Fruit fly (Drosophila melanogaster) whole organism, wandering third instar larva: ENCODE measurements around the gene Adgf-D.

ENCODE experiments used
- Abd-B ChIP-seq: fragments of >200 bp; optimal IDR thresholded peaks from 2 replicates; lab custom pipeline; 2017; ENCODE audit warnings: missing biosample characterization, missing genetic modification characterization
- CG32264 ChIP-seq: fragments of 200-800 bp; sonication (Bioruptor generic); optimal IDR thresholded peaks from 2 replicates; lab custom pipeline; 2016; ENCODE audit warnings: missing biosample characterization, missing genetic modification characterization
- CG9705 ChIP-seq: fragments of 200-800 bp; sonication (Bioruptor generic); optimal IDR thresholded peaks from 2 replicates; lab custom pipeline; 2018; ENCODE audit warnings: missing biosample characterization, mild to moderate bottlenecking, missing genetic modification characterization
- Dfd ChIP-seq: fragments of >200 bp; optimal IDR thresholded peaks from 2 replicates; lab custom pipeline; 2017; ENCODE audit warnings: missing biosample characterization, missing genetic modification characterization
- Dif ChIP-seq: fragments of 200-275, 200-300 bp; sonication (Bioruptor generic); optimal IDR thresholded peaks from 2 replicates; lab custom pipeline; 2018; ENCODE audit warnings: missing biosample characterization, missing genetic modification characterization; ENCODE audit not compliant: partially characterized antibody
- GATAd ChIP-seq: sonication (Bioruptor generic); optimal IDR thresholded peaks from 2 replicates; lab custom pipeline; 2016; ENCODE audit warnings: missing biosample characterization, missing genetic modification characterization
- HLH106 ChIP-seq: fragments of 200-800 bp; optimal IDR thresholded peaks from 3 replicates; lab custom pipeline; 2019; ENCODE audit warnings: missing biosample characterization, mild to moderate bottlenecking, missing genetic modification characterization, moderate library complexity
- Hnf4 ChIP-seq: fragments of 200-800 bp; sonication (Bioruptor generic); optimal IDR thresholded peaks from 2 replicates; lab custom pipeline; 2016; ENCODE audit warnings: missing biosample characterization, mild to moderate bottlenecking, missing genetic modification characterization
- Hr78 ChIP-seq: fragments of >200 bp; optimal IDR thresholded peaks from 2 replicates; lab custom pipeline; 2017; ENCODE audit warnings: missing biosample characterization, missing genetic modification characterization
- Hr83 ChIP-seq: fragments of 200-300 bp; sonication (Bioruptor generic); optimal IDR thresholded peaks from 2 replicates; lab custom pipeline; 2016; ENCODE audit warnings: missing biosample characterization, mild to moderate bottlenecking, missing genetic modification characterization, moderate library complexity; ENCODE audit not compliant: poor library complexity, severe bottlenecking
- Jra ChIP-seq: sonication (Bioruptor generic); optimal IDR thresholded peaks from 2 replicates; lab custom pipeline; 2016; ENCODE audit warnings: missing biosample characterization, missing genetic modification characterization
- Mio ChIP-seq: sonication (Bioruptor generic); optimal IDR thresholded peaks from 2 replicates; lab custom pipeline; 2016; ENCODE audit warnings: missing biosample characterization, missing genetic modification characterization
- Myc ChIP-seq: fragments of >200 bp; optimal IDR thresholded peaks from 2 replicates; lab custom pipeline; 2017
- N ChIP-seq: fragments of >200 bp; optimal IDR thresholded peaks from 2 replicates; lab custom pipeline; 2018; ENCODE audit warnings: missing biosample characterization, missing external identifiers, missing genetic modification characterization
- OdsH ChIP-seq: fragments of 200-800 bp; sonication (Bioruptor generic); optimal IDR thresholded peaks from 2 replicates; lab custom pipeline; 2016; ENCODE audit warnings: missing biosample characterization, mild to moderate bottlenecking, missing genetic modification characterization
- Rel ChIP-seq, 2 experiments: fragments of 200-800 bp; sonication (Bioruptor generic) in 1 of 2; optimal IDR thresholded peaks; 2 replicates in 1 of 2; 3 replicates in 1 of 2; lab custom pipeline; 2016 to 2019; ENCODE audit warnings: mild to moderate bottlenecking in 2 of 2, missing biosample characterization in 2 of 2, missing genetic modification characterization in 2 of 2, moderate library complexity in 1 of 2
- Sp1 ChIP-seq: fragments of 200-800 bp; sonication (Bioruptor generic); optimal IDR thresholded peaks from 3 replicates; lab custom pipeline; 2019; ENCODE audit warnings: missing biosample characterization, mild to moderate bottlenecking, missing genetic modification characterization, moderate library complexity
- Vsx2 ChIP-seq: fragments of 200-300, 225-300 bp; sonication (Bioruptor generic); optimal IDR thresholded peaks from 2 replicates; lab custom pipeline; 2018; ENCODE audit warnings: missing biosample characterization, missing genetic modification characterization; ENCODE audit not compliant: partially characterized antibody
- br ChIP-seq: fragments of 200-800 bp; sonication (Bioruptor generic); optimal IDR thresholded peaks from 2 replicates; lab custom pipeline; 2016; ENCODE audit warnings: missing biosample characterization, missing genetic modification characterization
- brk ChIP-seq: fragments of 200-800 bp; sonication (Bioruptor generic); optimal IDR thresholded peaks from 2 replicates; lab custom pipeline; 2016; ENCODE audit warnings: missing biosample characterization, mild to moderate bottlenecking, missing genetic modification characterization
- dl ChIP-seq, 2 experiments: fragments of 175-275, 200-275 bp in 1 of 2; fragments of 200-275 bp in 1 of 2; sonication (Bioruptor generic); optimal IDR thresholded peaks; lab custom pipeline; 2018; ENCODE audit warnings: mild to moderate bottlenecking in 2 of 2, missing biosample characterization in 2 of 2, missing genetic modification characterization in 2 of 2, moderate library complexity in 2 of 2; ENCODE audit not compliant: partially characterized antibody in 2 of 2, insufficient read depth in 1 of 2
- dmrt93B ChIP-seq: fragments of 200-800 bp; sonication (Bioruptor generic); optimal IDR thresholded peaks from 2 replicates; lab custom pipeline; 2018; ENCODE audit warnings: missing biosample characterization, mild to moderate bottlenecking, missing genetic modification characterization
- dsf ChIP-seq: sonication (Bioruptor generic); optimal IDR thresholded peaks from 2 replicates; lab custom pipeline; 2016; ENCODE audit warnings: missing biosample characterization, missing genetic modification characterization, borderline replicate concordance
- ey ChIP-seq: fragments of 200-800 bp; sonication (Bioruptor generic); optimal IDR thresholded peaks from 2 replicates; lab custom pipeline; 2016; ENCODE audit warnings: missing biosample characterization, missing genetic modification characterization
- fru ChIP-seq: fragments of 200-800 bp; sonication (Bioruptor generic); optimal IDR thresholded peaks from 3 replicates; lab custom pipeline; 2016; ENCODE audit warnings: missing biosample characterization, mild to moderate bottlenecking, missing genetic modification characterization
- h ChIP-seq: fragments of 200-800 bp; sonication (Bioruptor generic); optimal IDR thresholded peaks from 3 replicates; lab custom pipeline; 2016; ENCODE audit warnings: missing biosample characterization, mild to moderate bottlenecking, missing genetic modification characterization
- jim ChIP-seq: fragments of 175-275, 200-325 bp; sonication (Bioruptor generic); optimal IDR thresholded peaks from 2 replicates; lab custom pipeline; 2016; ENCODE audit warnings: missing biosample characterization, mild to moderate bottlenecking, missing genetic modification characterization
- pan ChIP-seq: fragments of >200 bp; optimal IDR thresholded peaks from 2 replicates; lab custom pipeline; 2017
- sage ChIP-seq: fragments of 200-800 bp; sonication (Bioruptor generic); optimal IDR thresholded peaks from 2 replicates; lab custom pipeline; 2016; ENCODE audit warnings: missing biosample characterization, mild to moderate bottlenecking, missing genetic modification characterization
- tai ChIP-seq: sonication (Bioruptor generic); optimal IDR thresholded peaks from 2 replicates; lab custom pipeline; 2016; ENCODE audit warnings: missing biosample characterization, missing genetic modification characterization
- woc ChIP-seq: sonication (Bioruptor generic); optimal IDR thresholded peaks from 2 replicates; lab custom pipeline; 2016; ENCODE audit warnings: missing biosample characterization, mild to moderate bottlenecking, missing genetic modification characterization

The Adgf-D gene

dm6 chr3R:13705292-13705885 lies at the start of gene Adgf-D:
Gene Adgf-D (minus strand): TSS chr3R:13705402.
- TF ChIP-seq Jra (GFP tag; lab: Kevin White, UChicago) (no peak), OdsH (no peak), Rel (GFP tag; optimal IDR thresholded peaks at IDR 0.05; lab: Kevin White, UChicago) (no peak), Rel (tag; optimal IDR thresholded peaks at IDR 0.05; lab: Kevin White, UChicago) (peak; percentile 55), brk (no peak), fru (GFP tag; lab: Kevin White, UChicago) (no peak), Hr78 (GFP tag; lab: Kevin White, UChicago) (no peak)

- peak; percentile 93 for TF ChIP-seq Dfd (GFP tag; lab: Kevin White, UChicago)
- no peak for TF ChIP-seq Vsx2 (GFP tag; lab: Kevin White, UChicago)
These were observed 41.0 kb upstream of the Adgf-D start for dm6 chr3R:13746066-13746673.

dm6 chr3R:13735304-13735898 lies 30.2 kb upstream of the Adgf-D start:
- no peak for TF ChIP-seq Mio (GFP tag; lab: Kevin White, UChicago)

- TF ChIP-seq br (GFP tag; lab: Kevin White, UChicago) (no peak), ey (GFP tag; lab: Kevin White, UChicago) (no peak), Mio (GFP tag; lab: Kevin White, UChicago) (no peak), Abd-B (GFP tag; lab: Kevin White, UChicago) (no peak), N (GFP tag; lab: Kevin White, UChicago) (no peak), tai (GFP tag; lab: Kevin White, UChicago) (no peak), dsf (GFP tag; lab: Kevin White, UChicago) (no peak)
These were observed 24.8 kb upstream of the Adgf-D start for dm6 chr3R:13730005-13730404.

dm6 chr3R:13728897-13729296 lies 23.7 kb upstream of the Adgf-D start:
- TF ChIP-seq dmrt93B (GFP tag; lab: Kevin White, UChicago) (no peak), Hr83 (GFP tag; lab: Kevin White, UChicago) (no peak), Vsx2 (GFP tag; lab: Kevin White, UChicago) (no peak), sage (GFP tag; lab: Kevin White, UChicago) (no peak), dl (GFP tag; optimal IDR thresholded peaks at IDR 0.05; lab: Kevin White, UChicago; ENCODE audit: insufficient read depth in 1 of 2, partially characterized antibody in 2 of 2) (no peak), GATAd (no peak), jim (GFP tag; lab: Kevin White, UChicago) (no peak), Sp1 (GFP tag; lab: Kevin White, UChicago) (no peak), HLH106 (tag; lab: Kevin White, UChicago) (no peak), woc (no peak), pan (lab: Kevin White, UChicago) (no peak), Jra (GFP tag; lab: Kevin White, UChicago) (no peak), Hnf4 (no peak), tai (GFP tag; lab: Kevin White, UChicago) (no peak), Dif (no peak), Myc (lab: Kevin White, UChicago) (no peak)

dm6 chr3R:13726795-13727194 lies 21.6 kb upstream of the Adgf-D start:
- TF ChIP-seq CG32264 (GFP tag; lab: Kevin White, UChicago) (no peak), h (no peak), CG9705 (GFP tag; lab: Kevin White, UChicago) (no peak), fru (GFP tag; lab: Kevin White, UChicago) (no peak), Hr83 (GFP tag; lab: Kevin White, UChicago) (no peak), Hnf4 (no peak), dl (GFP tag; optimal IDR thresholded peaks at IDR 0.05; lab: Kevin White, UChicago; ENCODE audit: insufficient read depth in 1 of 2, partially characterized antibody in 2 of 2) (no peak), N (GFP tag; lab: Kevin White, UChicago) (no peak)
